Worm (Caenorhabditis elegans): ENCODE results near the gene tiar-1.

DNA sequence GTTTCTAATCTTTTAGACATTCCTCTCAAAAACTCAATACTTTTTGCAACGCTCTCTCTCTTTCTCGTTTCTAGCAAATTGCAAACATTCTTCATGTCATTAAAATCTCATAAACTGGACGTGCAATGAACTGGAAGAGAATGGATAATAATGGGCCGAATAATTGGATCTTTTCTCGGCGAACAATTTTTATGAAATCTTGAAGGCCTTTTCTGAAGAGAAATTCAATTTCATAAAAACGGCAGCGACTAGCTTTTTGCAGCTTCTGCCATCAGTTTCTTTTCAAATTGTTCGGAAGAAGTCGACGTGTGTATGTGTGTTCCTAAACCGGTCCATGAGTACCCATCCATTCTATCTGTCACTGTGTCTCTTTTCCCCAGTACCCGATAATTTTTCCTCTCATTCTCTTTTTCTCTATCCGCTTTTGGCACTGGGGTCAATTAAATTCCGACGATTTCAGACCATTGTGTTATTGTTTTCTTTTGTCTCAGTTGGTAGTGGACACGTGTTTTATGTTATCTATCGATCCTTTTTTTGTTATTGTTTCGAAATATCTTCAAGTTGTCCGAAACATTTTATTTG is 11.9 kb downstream of the tiar-1 start:
- TF ChIP-seq sdz-38 (tag; optimal IDR thresholded peaks at IDR 0.05) (no peak), Y53F4B.3 (GFP tag; IDR thresholded peaks at IDR 0.05) (no peak), lin-54 (GFP tag; optimal IDR thresholded peaks at IDR 0.05) (no peak), unc-62 (GFP tag; optimal IDR thresholded peaks at IDR 0.05) (no peak), hmg-1.2 (GFP tag; IDR thresholded peaks at IDR 0.05) (no peak), pbrm-1 (GFP tag; IDR thresholded peaks at IDR 0.05) (no peak), gei-17 (GFP tag; optimal IDR thresholded peaks at IDR 0.05) (no peak), sea-2 (GFP tag; IDR thresholded peaks at IDR 0.05) (no peak), dpl-1 (GFP tag; optimal IDR thresholded peaks at IDR 0.05) (no peak), zim-3 (tag; optimal IDR thresholded peaks at IDR 0.05) (no peak)
